Fruit fly (Drosophila melanogaster): ENCODE data around the gene CG10949.

Gene CG10949

dm6 chr2L:20416754-20417563, at the start of gene CG10949, which contains the start of gene Arpc2 (continued):
- TF ChIP-seq CG18619 (GFP tag; optimal IDR thresholded peaks at IDR 0.05) (peak; percentile 38), tap (tag; optimal IDR thresholded peaks at IDR 0.05) (peak; percentile 60), stc (GFP tag; IDR thresholded peaks at IDR 0.05) (peak; percentile 38; the same call in 1 of the 2 replicates), HLH3B (GFP tag; IDR thresholded peaks at IDR 0.05) (peak; percentile 25; the same call in 1 of the 2 replicates), CG16779 (GFP tag; IDR thresholded peaks at IDR 0.05) (no peak), disco-r (GFP tag; optimal IDR thresholded peaks at IDR 0.05) (no peak), CG1529 (GFP tag; optimal IDR thresholded peaks at IDR 0.05) (no peak), CG16863 (GFP tag; optimal IDR thresholded peaks at IDR 0.05) (no peak), knrl (GFP tag; IDR thresholded peaks at IDR 0.05; ENCODE audit: partially characterized antibody) (peak; percentile 64; the same call in 2 of the 3 replicates), Kr (GFP tag; optimal IDR thresholded peaks at IDR 0.05) (no peak), D (optimal IDR thresholded peaks at IDR 0.05) (no peak), D (GFP tag; optimal IDR thresholded peaks at IDR 0.05) (no peak), cad (GFP tag; optimal IDR thresholded peaks at IDR 0.05) (no peak), CG34376 (GFP tag; optimal IDR thresholded peaks at IDR 0.05) (no peak), CG32767 (GFP tag; IDR thresholded peaks at IDR 0.05) (no peak), Chrac-16 (GFP tag; optimal IDR thresholded peaks at IDR 0.05) (peak; percentile 34), dmrt99B (tag; optimal IDR thresholded peaks at IDR 0.05) (no peak), CG31224 (GFP tag; IDR thresholded peaks at IDR 0.05) (peak; percentile 77), nom (GFP tag; optimal IDR thresholded peaks at IDR 0.05) (no peak), jigr1 (GFP tag; IDR thresholded peaks at IDR 0.05) (no peak), CG32772 (GFP tag; IDR thresholded peaks at IDR 0.05) (peak; percentile 33; the same call in 1 of the 2 replicates), CG8924 (tag; optimal IDR thresholded peaks at IDR 0.05) (peak; percentile 64), CG13296 (GFP tag; optimal IDR thresholded peaks at IDR 0.05) (peak; percentile 48), CG13624 (GFP tag; optimal IDR thresholded peaks at IDR 0.05) (peak; percentile 4), CG4854 (GFP tag; optimal IDR thresholded peaks at IDR 0.05) (no peak), NC2β (GFP tag; optimal IDR thresholded peaks at IDR 0.05) (no peak), CG17802 (tag; optimal IDR thresholded peaks at IDR 0.05) (no peak), CG17361 (GFP tag; IDR thresholded peaks at IDR 0.05) (peak; percentile 84), ase (GFP tag; IDR thresholded peaks at IDR 0.05) (no peak), B-H1 (GFP tag; IDR thresholded peaks at IDR 0.05) (peak; percentile 41; the same call in 1 of the 3 replicates), CG4282 (GFP tag; optimal IDR thresholded peaks at IDR 0.05) (no peak), CG8359 (GFP tag; optimal IDR thresholded peaks at IDR 0.05; ENCODE audit: borderline replicate concordance) (no peak), hth (optimal IDR thresholded peaks at IDR 0.05) (no peak), tx (GFP tag; optimal IDR thresholded peaks at IDR 0.05) (no peak), Spps (tag; optimal IDR thresholded peaks at IDR 0.05) (no peak), sna (GFP tag; IDR thresholded peaks at IDR 0.05; ENCODE audit: partially characterized antibody) (no peak), CG18262 (tag; optimal IDR thresholded peaks at IDR 0.05) (peak; percentile 66), tin (GFP tag; optimal IDR thresholded peaks at IDR 0.05) (peak; percentile 46), croc (GFP tag; conservative IDR thresholded peaks at IDR 0.05) (0 out of 3 replicates have a peak, but pooled peaks have one; percentile 17), Eip74EF (GFP tag; optimal IDR thresholded peaks at IDR 0.05) (no peak), CG10321 (GFP tag; IDR thresholded peaks at IDR 0.05) (0 out of 2 replicates have a peak, but pooled peaks have one; percentile 30), nerfin-1 (tag; optimal IDR thresholded peaks at IDR 0.05) (peak; percentile 92), CkIIα-i1 (GFP tag; IDR thresholded peaks at IDR 0.05) (no peak), Hr78 (GFP tag; optimal IDR thresholded peaks at IDR 0.05) (no peak), Med (GFP tag) (peak; percentile 79), klu (GFP tag; IDR thresholded peaks at IDR 0.05) (no peak), lbe (GFP tag; optimal IDR thresholded peaks at IDR 0.05) (no peak), Side (GFP tag; optimal IDR thresholded peaks at IDR 0.05) (no peak), CG1647 (GFP tag; optimal IDR thresholded peaks at IDR 0.05) (no peak), Hmx (GFP tag; optimal IDR thresholded peaks at IDR 0.05) (no peak)
